Fruit fly (Drosophila melanogaster) whole organism, embryonic: ENCODE results near the gene CG46465.

Experiments used
- Antp ChIP-seq: fragments of 200-800 bp; sonication (Bioruptor generic); optimal IDR thresholded peaks from 3 replicates; lab custom pipeline; 2016; ENCODE audit warnings: missing biosample characterization, missing genetic modification characterization
- B-H2 ChIP-seq: fragments of 200-800 bp; sonication (Bioruptor generic); optimal IDR thresholded peaks from 2 replicates; lab custom pipeline; 2018; ENCODE audit warnings: missing biosample characterization, mild to moderate bottlenecking, missing genetic modification characterization
- CG10654 ChIP-seq: fragments of 200-800 bp; sonication (Bioruptor generic); optimal IDR thresholded peaks from 2 replicates; lab custom pipeline; 2016; ENCODE audit warnings: missing biosample characterization, missing genetic modification characterization
- CG12104 ChIP-seq: fragments of 200-800 bp; sonication (Bioruptor generic); optimal IDR thresholded peaks from 3 replicates; lab custom pipeline; 2016; ENCODE audit warnings: missing biosample characterization, missing genetic modification characterization
- CG15269 ChIP-seq: fragments of 200-800 bp; sonication (Bioruptor generic); optimal IDR thresholded peaks from 2 replicates; lab custom pipeline; 2018; ENCODE audit warnings: missing biosample characterization, mild to moderate bottlenecking, missing genetic modification characterization, moderate library complexity
- CG1529 ChIP-seq: fragments of 200-800 bp; sonication (Bioruptor generic); optimal IDR thresholded peaks from 3 replicates; lab custom pipeline; 2018; ENCODE audit warnings: missing biosample characterization, missing genetic modification characterization
- CG15696 ChIP-seq: fragments of 200-800 bp; sonication (Bioruptor generic); optimal IDR thresholded peaks from 2 replicates; lab custom pipeline; 2019; ENCODE audit warnings: missing biosample characterization, mild to moderate bottlenecking, missing genetic modification characterization, moderate library complexity
- CG16813 ChIP-seq: fragments of 200-800 bp; sonication (Bioruptor generic); IDR thresholded peaks from 3 replicates; pipeline ENCODE4 v1.3.6; 2022; ENCODE audit warnings: missing biosample characterization, missing genetic modification characterization; ENCODE audit not compliant: partially characterized antibody
- CG1792 ChIP-seq: fragments of 200-800 bp; sonication (Bioruptor generic); optimal IDR thresholded peaks from 2 replicates; lab custom pipeline; 2016; ENCODE audit warnings: missing biosample characterization, missing genetic modification characterization
- CG18011 ChIP-seq: fragments of 200-800 bp; sonication (Bioruptor generic); optimal IDR thresholded peaks from 2 replicates; lab custom pipeline; 2017; ENCODE audit warnings: missing biosample characterization, missing genetic modification characterization, mild to moderate bottlenecking, moderate library complexity, missing genotype
- CG2199 ChIP-seq: fragments of 200-800 bp; sonication (Bioruptor generic); IDR thresholded peaks from 3 replicates; pipeline ENCODE4 v1.3.6; 2022; ENCODE audit warnings: missing biosample characterization, missing genetic modification characterization
- CG34224 ChIP-seq: fragments of 200-800 bp; sonication (Bioruptor generic); IDR thresholded peaks from 3 replicates; pipeline ENCODE4 v1.3.6; 2022; ENCODE audit warnings: missing biosample characterization, missing genetic modification characterization; ENCODE audit not compliant: partially characterized antibody
- CG34376 ChIP-seq: fragments of 200-800 bp; sonication (Bioruptor generic); optimal IDR thresholded peaks from 2 replicates; lab custom pipeline; 2018; ENCODE audit warnings: missing biosample characterization, mild to moderate bottlenecking, missing genetic modification characterization
- CG8478 ChIP-seq: fragments of >200 bp; optimal IDR thresholded peaks from 2 replicates; lab custom pipeline; 2018
- D ChIP-seq, 2 experiments: fragments of 200-800 bp in 1 of 2; fragments of >200 bp in 1 of 2; sonication (Bioruptor generic) in 1 of 2; optimal IDR thresholded peaks; 2 replicates in 1 of 2; 3 replicates in 1 of 2; lab custom pipeline; 2017; ENCODE audit warnings: mild to moderate bottlenecking in 1 of 2, missing biosample characterization in 1 of 2, missing genetic modification characterization in 1 of 2, missing genetic modification reagents in 1 of 2
- Deaf1 ChIP-seq: fragments of 200-800 bp; optimal IDR thresholded peaks from 3 replicates; lab custom pipeline; 2019; ENCODE audit warnings: missing biosample characterization, mild to moderate bottlenecking, missing genetic modification characterization, moderate library complexity
- Dp ChIP-seq: fragments of 200-800 bp; sonication (Bioruptor generic); optimal IDR thresholded peaks from 2 replicates; lab custom pipeline; 2018; ENCODE audit warnings: missing biosample characterization, mild to moderate bottlenecking, missing genetic modification characterization, moderate library complexity
- E2f1 ChIP-seq: fragments of 200-800 bp; sonication (Bioruptor generic); IDR thresholded peaks from 2 replicates; pipeline ENCODE4 v1.3.6; 2022; ENCODE audit warnings: missing biosample characterization, missing genetic modification characterization
- Ets65A ChIP-seq: fragments of 200-800 bp; sonication (Bioruptor generic); peaks from one replicate; lab custom pipeline; 2016; ENCODE audit warnings: missing biosample characterization, missing genetic modification characterization
- HLHmδ ChIP-seq: fragments of 200-800 bp; sonication (Bioruptor generic); optimal IDR thresholded peaks from 2 replicates; lab custom pipeline; 2018; ENCODE audit warnings: missing biosample characterization, mild to moderate bottlenecking, missing genetic modification characterization, moderate library complexity
- Jarid2 ChIP-seq: fragments of 200-800 bp; sonication (Bioruptor generic); optimal IDR thresholded peaks from 3 replicates; lab custom pipeline; 2017; ENCODE audit warnings: mild to moderate bottlenecking, missing biosample characterization, missing genetic modification reagents, missing genetic modification characterization
- Lhr ChIP-seq: fragments of 200-800 bp; sonication (Bioruptor generic); optimal IDR thresholded peaks from 3 replicates; lab custom pipeline; 2017; ENCODE audit warnings: mild to moderate bottlenecking, missing biosample characterization, missing genetic modification reagents, missing genetic modification characterization
- Lpt ChIP-seq: fragments of >200 bp; optimal IDR thresholded peaks from 2 replicates; lab custom pipeline; 2018; ENCODE audit warnings: missing biosample characterization, missing genetic modification characterization
- Nf-YB ChIP-seq: fragments of 200-800 bp; sonication (Bioruptor generic); optimal IDR thresholded peaks from 3 replicates; lab custom pipeline; 2019; ENCODE audit warnings: missing biosample characterization, mild to moderate bottlenecking, missing genetic modification characterization, moderate library complexity
- Oli ChIP-seq: fragments of 200-800 bp; sonication (Bioruptor generic); optimal IDR thresholded peaks from 2 replicates; lab custom pipeline; 2018; ENCODE audit warnings: missing biosample characterization, mild to moderate bottlenecking, missing genetic modification characterization, moderate library complexity
- Six4 ChIP-seq: fragments of 200-800 bp; sonication (Bioruptor generic); optimal IDR thresholded peaks from 2 replicates; lab custom pipeline; 2016; ENCODE audit warnings: missing biosample characterization, missing genetic modification characterization
- Xbp1 ChIP-seq: fragments of 200-800 bp; sonication (Bioruptor generic); optimal IDR thresholded peaks from 3 replicates; lab custom pipeline; 2016; ENCODE audit warnings: missing biosample characterization, mild to moderate bottlenecking, missing genetic modification characterization
- aop ChIP-seq: fragments of 200-800 bp; sonication (Bioruptor generic); IDR thresholded peaks from 2 replicates; pipeline ENCODE4 v1.3.6; 2022; ENCODE audit warnings: missing biosample characterization, missing genetic modification characterization
- bab2 ChIP-seq: fragments of 200-800 bp; sonication (Bioruptor generic); optimal IDR thresholded peaks from 2 replicates; lab custom pipeline; 2016; ENCODE audit warnings: missing biosample characterization, missing genetic modification characterization
- bsh ChIP-seq, 2 experiments: fragments of 200-800 bp; sonication (Bioruptor generic); optimal IDR thresholded peaks; 2 replicates each; lab custom pipeline; 2017 to 2018; ENCODE audit warnings: mild to moderate bottlenecking in 2 of 2, missing biosample characterization in 2 of 2, missing genetic modification characterization in 2 of 2, moderate library complexity in 1 of 2
- cato ChIP-seq: fragments of 200-800 bp; sonication (Bioruptor generic); optimal IDR thresholded peaks from 2 replicates; lab custom pipeline; 2016; ENCODE audit warnings: missing biosample characterization, missing genetic modification characterization, borderline replicate concordance
- ci ChIP-seq: fragments of 200-800 bp; sonication (Bioruptor generic); IDR thresholded peaks from 3 replicates; pipeline ENCODE4 v1.3.6; 2022; ENCODE audit warnings: missing biosample characterization, missing genetic modification characterization
- dmrt99B ChIP-seq: fragments of 200-800 bp; sonication (Bioruptor generic); optimal IDR thresholded peaks from 2 replicates; lab custom pipeline; 2018; ENCODE audit warnings: missing biosample characterization, mild to moderate bottlenecking, missing genetic modification characterization, moderate library complexity
- exex ChIP-seq: fragments of 200-800 bp; sonication (Bioruptor generic); optimal IDR thresholded peaks from 4 replicates; lab custom pipeline; 2018; ENCODE audit warnings: missing biosample characterization, mild to moderate bottlenecking, missing genetic modification characterization, moderate library complexity
- grn ChIP-seq: fragments of 200-800 bp; sonication (Bioruptor generic); optimal IDR thresholded peaks from 3 replicates; lab custom pipeline; 2017; ENCODE audit warnings: missing biosample characterization, missing genetic modification characterization
- hth ChIP-seq: fragments of >200 bp; optimal IDR thresholded peaks from 2 replicates; lab custom pipeline; 2017; ENCODE audit warnings: inconsistent platforms
- knrl ChIP-seq: fragments of 200-800 bp; sonication (Bioruptor generic); IDR thresholded peaks from 3 replicates; pipeline ENCODE4 v1.3.6; 2022; ENCODE audit warnings: missing biosample characterization, missing genetic modification characterization; ENCODE audit not compliant: partially characterized antibody
- maf-S ChIP-seq: fragments of 200-800 bp; sonication (Bioruptor generic); optimal IDR thresholded peaks from 2 replicates; lab custom pipeline; 2016; ENCODE audit warnings: missing biosample characterization, missing genetic modification characterization
- mirr ChIP-seq: fragments of 200-800 bp; sonication (Bioruptor generic); optimal IDR thresholded peaks from 3 replicates; lab custom pipeline; 2018; ENCODE audit warnings: missing biosample characterization, mild to moderate bottlenecking, missing genetic modification characterization
- nau ChIP-seq: fragments of 200-800 bp; sonication (Bioruptor generic); optimal IDR thresholded peaks from 3 replicates; lab custom pipeline; 2017; ENCODE audit warnings: missing biosample characterization, mild to moderate bottlenecking, missing genetic modification characterization, missing genetic modification reagents
- nerfin-2 ChIP-seq: fragments of 200-800 bp; sonication (Bioruptor generic); IDR thresholded peaks from 2 replicates; pipeline ENCODE4 v1.3.6; 2022; ENCODE audit warnings: missing biosample characterization, missing genetic modification characterization; ENCODE audit not compliant: partially characterized antibody
- nmo ChIP-seq: fragments of 200-800 bp; sonication (Bioruptor generic); optimal IDR thresholded peaks from 2 replicates; lab custom pipeline; 2018; ENCODE audit warnings: missing biosample characterization, mild to moderate bottlenecking, missing genetic modification characterization, moderate library complexity
- odd ChIP-seq: fragments of 200-800 bp; sonication (Bioruptor generic); optimal IDR thresholded peaks from 2 replicates; lab custom pipeline; 2017; ENCODE audit warnings: missing biosample characterization, mild to moderate bottlenecking, missing genetic modification characterization
- org-1 ChIP-seq: fragments of 200-800 bp; sonication (Bioruptor generic); optimal IDR thresholded peaks from 2 replicates; lab custom pipeline; 2017; ENCODE audit warnings: missing biosample characterization, missing genetic modification characterization
- rib ChIP-seq: fragments of 200-800 bp; sonication (Bioruptor generic); IDR thresholded peaks from 2 replicates; pipeline ENCODE4 v1.3.6; 2022; ENCODE audit warnings: missing biosample characterization, missing genetic modification characterization
- sens ChIP-seq: fragments of 200-800 bp; sonication (Bioruptor generic); peaks from one replicate; lab custom pipeline; 2016; ENCODE audit warnings: missing biosample characterization, missing genetic modification characterization
- vnd ChIP-seq: fragments of 200-800 bp; sonication (Bioruptor generic); IDR thresholded peaks from 3 replicates; pipeline ENCODE4 v1.3.6; 2022; ENCODE audit warnings: missing biosample characterization, missing genetic modification characterization; ENCODE audit not compliant: partially characterized antibody
- zen2 ChIP-seq: fragments of 200-800 bp; sonication (Bioruptor generic); IDR thresholded peaks from 3 replicates; pipeline ENCODE4 v1.3.6; 2022; ENCODE audit warnings: missing biosample characterization, missing genetic modification characterization; ENCODE audit not compliant: partially characterized antibody

The CG46465 gene

DNA sequence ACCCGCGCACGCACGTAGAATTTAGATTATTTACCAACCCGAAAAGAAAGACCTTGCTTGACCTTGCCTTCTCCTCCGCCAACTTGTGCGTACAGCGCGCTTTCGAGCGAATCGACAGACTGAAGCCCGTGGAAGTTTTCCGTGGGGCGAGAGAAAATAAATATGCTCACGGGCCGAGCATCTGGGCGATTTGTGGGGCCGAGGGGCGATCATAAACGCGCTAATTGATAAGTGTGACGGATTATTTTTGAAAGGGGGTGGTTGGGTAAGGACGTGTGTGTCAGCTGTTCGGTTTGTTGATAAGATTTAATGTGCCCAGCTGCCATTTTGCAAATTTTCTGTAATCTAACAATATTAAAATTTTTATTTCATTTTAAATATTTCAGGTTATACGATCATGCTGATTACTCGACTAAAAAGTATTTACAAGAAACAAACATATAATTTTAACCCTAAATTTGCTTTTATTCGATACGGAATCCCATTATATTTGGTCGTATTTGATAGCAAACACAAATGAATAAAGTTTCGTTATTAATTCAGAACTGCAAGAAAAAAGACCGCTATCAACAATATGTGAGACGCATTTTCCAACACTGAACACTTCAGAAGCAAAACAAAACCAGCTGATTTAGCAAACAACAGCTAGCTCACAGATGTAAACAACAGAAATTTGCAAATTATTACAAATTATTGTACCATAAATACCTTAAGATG lies 18.1 kb upstream of the CG46465 start, which contains the start of the genes L2HGDH and CG10431 (continued):
- TF ChIP-seq sens (GFP tag; lab: Kevin White, UChicago), result peak; percentile 92
- peak; percentile 28 for TF ChIP-seq grn (GFP tag; lab: Kevin White, UChicago)
- peak; percentile 62 for TF ChIP-seq CG15269 (tag; lab: Kevin White, UChicago)
- peak; percentile 47 for TF ChIP-seq CG10654 (GFP tag; lab: Kevin White, UChicago)
- TF ChIP-seq Deaf1, result peak; percentile 85
- TF ChIP-seq CG2199 (GFP tag; lab: Robert Waterston, UW), result no peak
- peak; percentile 72 for TF ChIP-seq CG12104 (GFP tag; lab: Kevin White, UChicago)
- TF ChIP-seq CG18011 (GFP tag; lab: Kevin White, UChicago), result peak; percentile 71
- no peak for TF ChIP-seq HLHmδ (GFP tag; lab: Kevin White, UChicago)
- TF ChIP-seq ci (GFP tag; lab: Robert Waterston, UW), result peak; percentile 55; the same call in 2 of the 3 replicates
- TF ChIP-seq Ets65A (GFP tag; lab: Kevin White, UChicago), result peak; percentile 90
- peak; percentile 18 for TF ChIP-seq bab2 (GFP tag; lab: Kevin White, UChicago)
- peak; percentile 93 for TF ChIP-seq exex (tag; lab: Kevin White, UChicago)
- TF ChIP-seq CG8478 (lab: Kevin White, UChicago), result no peak
- TF ChIP-seq org-1 (GFP tag; lab: Kevin White, UChicago), result peak; percentile 1
- TF ChIP-seq maf-S (GFP tag; lab: Kevin White, UChicago), result peak; percentile 5
- TF ChIP-seq D (optimal IDR thresholded peaks at IDR 0.05; lab: Kevin White, UChicago), result peak; percentile 31
- peak; percentile 57 for TF ChIP-seq D (GFP tag; optimal IDR thresholded peaks at IDR 0.05; lab: Kevin White, UChicago)
- TF ChIP-seq mirr (GFP tag; lab: Kevin White, UChicago), result peak; percentile 67
- TF ChIP-seq vnd (GFP tag; lab: Robert Waterston, UW), result no peak
- TF ChIP-seq CG34224 (GFP tag; lab: Robert Waterston, UW), result no peak; the same call in 2 of the 3 replicates
- TF ChIP-seq B-H2 (GFP tag; lab: Kevin White, UChicago), result peak; percentile 49
- no peak for TF ChIP-seq E2f1
- no peak for TF ChIP-seq rib (GFP tag; lab: Robert Waterston, UW)
- peak; percentile 68 for TF ChIP-seq Xbp1 (GFP tag; lab: Kevin White, UChicago)
- TF ChIP-seq cato (GFP tag; lab: Kevin White, UChicago), result peak; percentile 51
- TF ChIP-seq Six4 (GFP tag; lab: Kevin White, UChicago), result peak; percentile 9
- peak; percentile 53 for TF ChIP-seq Oli (tag; lab: Kevin White, UChicago)
- peak in 1 of 2 experiments; percentile 41 for TF ChIP-seq bsh (GFP tag; optimal IDR thresholded peaks at IDR 0.05; lab: Kevin White, UChicago)
- no peak for TF ChIP-seq zen2 (GFP tag; lab: Robert Waterston, UW)
- TF ChIP-seq nerfin-2 (GFP tag; lab: Robert Waterston, UW), result no peak
- TF ChIP-seq CG1529 (GFP tag; lab: Kevin White, UChicago), result peak; percentile 35
- TF ChIP-seq aop (GFP tag; lab: Robert Waterston, UW), result no peak
- TF ChIP-seq Antp, result peak; percentile 42
- TF ChIP-seq CG34376 (GFP tag; lab: Kevin White, UChicago), result peak; percentile 91
- peak; percentile 60 for TF ChIP-seq dmrt99B (tag; lab: Kevin White, UChicago)
- TF ChIP-seq CG1792, result peak; percentile 5
- peak; percentile 78 for TF ChIP-seq nmo
- TF ChIP-seq knrl (GFP tag; lab: Robert Waterston, UW), result peak; percentile 44; the same call in 1 of the 3 replicates
- TF ChIP-seq Jarid2, result peak; percentile 57
- peak; percentile 36 for TF ChIP-seq Lhr (GFP tag; lab: Kevin White, UChicago)
- TF ChIP-seq Nf-YB, result peak; percentile 37
- TF ChIP-seq nau (GFP tag; lab: Kevin White, UChicago), result no peak
- peak; percentile 30 for TF ChIP-seq odd (GFP tag; lab: Kevin White, UChicago)
- no peak for TF ChIP-seq hth
- TF ChIP-seq Lpt, result no peak
- TF ChIP-seq Dp, result peak; percentile 44
- no peak; the same call in 2 of the 3 replicates for TF ChIP-seq CG16813 (GFP tag; lab: Robert Waterston, UW)
- peak; percentile 36 for TF ChIP-seq CG15696 (tag; lab: Kevin White, UChicago)
